Fruit fly (Drosophila melanogaster): ENCODE data around the gene CG5245.

The CG5245 gene

DNA sequence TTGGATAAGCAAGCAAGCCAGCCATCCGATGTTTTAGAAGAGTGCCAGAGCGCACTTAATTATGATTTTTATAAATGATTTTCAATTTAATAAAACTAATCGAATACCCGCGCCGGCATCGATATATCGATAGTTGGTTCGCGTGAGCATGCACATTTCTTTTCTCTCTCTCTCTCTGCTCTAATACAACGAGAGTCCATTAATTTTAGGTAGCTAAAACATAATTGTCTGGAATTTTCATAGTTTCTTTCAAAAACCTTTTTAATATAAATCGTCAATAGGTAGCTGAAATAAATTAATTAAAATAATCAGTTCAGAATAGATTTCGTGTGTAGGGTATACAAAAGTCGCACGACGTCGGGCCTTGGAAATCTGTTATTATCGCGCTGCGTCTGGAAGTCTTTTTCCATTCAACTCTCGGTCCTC lies 19.5 kb downstream of the CG5245 start, which contains the start of gene CG18549 (continued):
- TF ChIP-seq CG11085 (GFP tag; IDR thresholded peaks at IDR 0.05), result peak; percentile 99
- peak; percentile 100 for TF ChIP-seq CG2875 (GFP tag; optimal IDR thresholded peaks at IDR 0.05)
- TF ChIP-seq luna (GFP tag; optimal IDR thresholded peaks at IDR 0.05), result peak; percentile 98
- peak; percentile 100 for TF ChIP-seq Ada2b (GFP tag; IDR thresholded peaks at IDR 0.05)
- TF ChIP-seq disco-r (GFP tag; optimal IDR thresholded peaks at IDR 0.05), result peak; percentile 99
- peak; percentile 100 for TF ChIP-seq CG10654 (GFP tag; optimal IDR thresholded peaks at IDR 0.05)
- TF ChIP-seq PHDP (tag; optimal IDR thresholded peaks at IDR 0.05), result peak; percentile 100
- TF ChIP-seq pb (GFP tag; optimal IDR thresholded peaks at IDR 0.05), result peak; percentile 98
- TF ChIP-seq Spps (tag; optimal IDR thresholded peaks at IDR 0.05), result peak; percentile 100
- peak; percentile 99 for TF ChIP-seq CG16863 (GFP tag; optimal IDR thresholded peaks at IDR 0.05)
- TF ChIP-seq gro (GFP tag; optimal IDR thresholded peaks at IDR 0.05), result peak; percentile 99
- peak; percentile 99 for TF ChIP-seq Fer2 (tag; optimal IDR thresholded peaks at IDR 0.05)
- peak; percentile 99 for TF ChIP-seq MTF-1 (GFP tag; optimal IDR thresholded peaks at IDR 0.05; ENCODE audit: borderline replicate concordance)
- peak; percentile 73 for TF ChIP-seq HLH4C (GFP tag; IDR thresholded peaks at IDR 0.05; ENCODE audit: partially characterized antibody)
- peak; percentile 98 for TF ChIP-seq ham (GFP tag; IDR thresholded peaks at IDR 0.05)
- TF ChIP-seq Atf-2 (GFP tag; optimal IDR thresholded peaks at IDR 0.05), result peak; percentile 99
- peak; percentile 99 for TF ChIP-seq scrt (GFP tag; optimal IDR thresholded peaks at IDR 0.05)
- peak; percentile 100 for TF ChIP-seq oc (tag; optimal IDR thresholded peaks at IDR 0.05)
- TF ChIP-seq Oaz (GFP tag; IDR thresholded peaks at IDR 0.05), result peak; percentile 100
- peak; percentile 99 for TF ChIP-seq CG8290 (GFP tag; optimal IDR thresholded peaks at IDR 0.05)
- TF ChIP-seq CG8290 (tag; optimal IDR thresholded peaks at IDR 0.05), result peak; percentile 95 to 99
- peak; percentile 98 for TF ChIP-seq fu2 (GFP tag; optimal IDR thresholded peaks at IDR 0.05)
- peak; percentile 99 for TF ChIP-seq CHES-1-like (GFP tag; optimal IDR thresholded peaks at IDR 0.05)
- peak; percentile 100 for TF ChIP-seq Xbp1 (GFP tag; optimal IDR thresholded peaks at IDR 0.05)
- peak; percentile 98 for TF ChIP-seq Poxn (GFP tag; IDR thresholded peaks at IDR 0.05)
- TF ChIP-seq Lpt (GFP tag; optimal IDR thresholded peaks at IDR 0.05), result no peak
- peak; percentile 99 for TF ChIP-seq Pdp1 (GFP tag; optimal IDR thresholded peaks at IDR 0.05)
- TF ChIP-seq CG18599 (GFP tag; optimal IDR thresholded peaks at IDR 0.05), result peak; percentile 100
- TF ChIP-seq CG3726 (GFP tag; IDR thresholded peaks at IDR 0.05), result peak; percentile 100
- TF ChIP-seq CG10209 (GFP tag; optimal IDR thresholded peaks at IDR 0.05), result peak; percentile 100
- peak; percentile 100 for TF ChIP-seq dysf (GFP tag; IDR thresholded peaks at IDR 0.05)
- TF ChIP-seq CG10321 (GFP tag; IDR thresholded peaks at IDR 0.05), result peak; percentile 91

DNA sequence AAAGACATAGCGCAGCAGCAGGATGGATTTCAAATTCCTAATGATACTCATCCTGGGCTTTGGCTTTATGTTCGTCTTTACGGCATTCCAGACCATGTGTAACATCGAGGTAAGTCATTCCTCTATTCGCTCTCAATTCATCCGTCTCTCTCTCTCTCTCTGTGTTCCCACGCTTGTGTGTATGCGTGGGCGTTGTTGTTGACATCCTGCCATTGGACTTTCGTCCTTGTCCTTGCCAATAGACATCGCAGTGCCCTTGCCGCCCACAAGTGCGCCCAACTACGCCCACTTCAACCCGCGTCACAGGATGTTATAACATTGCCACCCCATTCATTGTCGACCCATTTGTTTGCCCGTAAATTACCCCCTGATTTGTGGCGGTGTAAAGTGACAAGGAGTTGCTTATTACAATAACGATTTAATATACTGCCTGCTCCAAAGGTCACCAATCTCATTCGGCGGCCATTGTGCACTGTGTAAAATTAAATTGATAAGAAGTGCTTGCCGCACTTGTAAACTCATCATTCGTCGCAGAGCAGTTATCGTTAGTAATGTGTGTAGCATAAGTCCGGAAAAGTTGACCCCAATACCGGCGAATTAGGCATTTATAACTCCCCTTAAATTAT lies 20.4 kb downstream of the CG5245 start:
- TF ChIP-seq Awh (GFP tag; IDR thresholded peaks at IDR 0.05) (no peak), grn (GFP tag; optimal IDR thresholded peaks at IDR 0.05) (no peak), CG6175 (GFP tag; IDR thresholded peaks at IDR 0.05) (0 out of 3 replicates have a peak, but pooled peaks have one; percentile 31), CG11456 (GFP tag; IDR thresholded peaks at IDR 0.05) (0 out of 3 replicates have a peak, but pooled peaks have one; percentile 3), nerfin-1 (tag; optimal IDR thresholded peaks at IDR 0.05) (peak; percentile 78), CG6854 (GFP tag; optimal IDR thresholded peaks at IDR 0.05) (no peak), CG4360 (GFP tag; IDR thresholded peaks at IDR 0.05) (peak; percentile 37; the same call in 1 of the 2 replicates), CG17328 (GFP tag; IDR thresholded peaks at IDR 0.05) (no peak), CG11695 (GFP tag; IDR thresholded peaks at IDR 0.05) (no peak), NC2β (GFP tag; optimal IDR thresholded peaks at IDR 0.05) (no peak), Atf3 (GFP tag; optimal IDR thresholded peaks at IDR 0.05) (no peak), ATbp (GFP tag; optimal IDR thresholded peaks at IDR 0.05) (peak; percentile 20), mirr (GFP tag; optimal IDR thresholded peaks at IDR 0.05) (peak; percentile 55), pan (optimal IDR thresholded peaks at IDR 0.05) (no peak), pan (GFP tag; optimal IDR thresholded peaks at IDR 0.05 in 1 of 2, IDR thresholded peaks at IDR 0.05 in 1 of 2) (peak in 1 of 2 experiments; percentile 7), seq (GFP tag; IDR thresholded peaks at IDR 0.05) (peak; percentile 48), nom (GFP tag; optimal IDR thresholded peaks at IDR 0.05) (peak; percentile 60), Rx (GFP tag; IDR thresholded peaks at IDR 0.05) (no peak; the same call in 1 of the 2 replicates), Hr78 (GFP tag; optimal IDR thresholded peaks at IDR 0.05) (peak in 1 of 2 experiments; percentile 62), Rfx (GFP tag; IDR thresholded peaks at IDR 0.05) (peak; percentile 12; the same call in 1 of the 2 replicates)

Measured in whole organism, embryonic.